Worm (Caenorhabditis elegans) whole organism, L4 larva: ENCODE results near the gene cysl-3.

ENCODE experiments used
- F26F4.8 ChIP-seq: fragments of 200-800 bp; sonication (Bioruptor generic); conservative IDR thresholded peaks from 2 replicates; pipeline ENCODE4 v1.3.6; 2022; ENCODE audit warnings: missing genetic modification characterization, missing compliant biosample characterization
- F37D6.2 ChIP-seq: sonication (generic microtip); optimal IDR thresholded peaks from 2 replicates; lab custom pipeline; 2016; ENCODE audit warnings: mild to moderate bottlenecking, missing genetic modification characterization, missing compliant biosample characterization
- Y48G9A.11 ChIP-seq: fragments of 200-800 bp; sonication (Bioruptor generic); IDR thresholded peaks from 2 replicates; pipeline ENCODE4 v1.3.6; 2022; ENCODE audit warnings: missing genetic modification reagents, missing genetic modification characterization, missing compliant biosample characterization
- Y5F2A.4 ChIP-seq: fragments of 200-800 bp; sonication (Bioruptor generic); optimal IDR thresholded peaks from 2 replicates; lab custom pipeline; 2018; ENCODE audit warnings: mild to moderate bottlenecking, missing genetic modification characterization, missing compliant biosample characterization
- ZK337.2 ChIP-seq: fragments of 200-800 bp; sonication (Bioruptor generic); IDR thresholded peaks from 2 replicates; pipeline ENCODE4 v1.3.6; 2022; ENCODE audit warnings: missing genetic modification reagents, missing genetic modification characterization, missing compliant biosample characterization
- ZK546.5 ChIP-seq, 2 experiments: sonication (generic microtip); optimal IDR thresholded peaks; 2 replicates each; lab custom pipeline; 2017; ENCODE audit warnings: missing biosample characterization in 2 of 2, missing genetic modification characterization in 2 of 2
- aha-1 ChIP-seq: fragments of 150-350 bp; peaks from one replicate; lab custom pipeline; 2014; ENCODE audit warnings: missing biosample characterization, missing genetic modification characterization
- ama-1 ChIP-seq: fragments of 150-350 bp; optimal IDR thresholded peaks from 2 replicates; lab custom pipeline; 2014; ENCODE audit warnings: inconsistent platforms, mixed read lengths
- arid-1 ChIP-seq: fragments of 200-800 bp; sonication (Bioruptor generic); conservative IDR thresholded peaks from 2 replicates; pipeline ENCODE4 v1.3.6; 2022; ENCODE audit warnings: missing genetic modification reagents, missing genetic modification characterization, missing compliant biosample characterization
- attf-4 ChIP-seq: sonication (generic microtip); optimal IDR thresholded peaks from 3 replicates; lab custom pipeline; 2017; ENCODE audit warnings: missing biosample characterization, missing genetic modification characterization
- ceh-62 ChIP-seq: sonication (generic microtip); optimal IDR thresholded peaks from 2 replicates; lab custom pipeline; 2017; ENCODE audit warnings: missing biosample characterization, missing genetic modification characterization
- daf-16 ChIP-seq, 3 experiments: sonication (generic microtip); optimal IDR thresholded peaks; 2 replicates each; lab custom pipeline; 2016 to 2017; ENCODE audit warnings: missing genetic modification characterization in 3 of 3, missing genetic modification reagents in 3 of 3, mild to moderate bottlenecking in 2 of 3, missing compliant biosample characterization in 2 of 3, missing biosample characterization in 1 of 3, moderate library complexity in 1 of 3
- dmd-6 ChIP-seq: fragments of 200-800 bp; sonication (Bioruptor generic); IDR thresholded peaks from 2 replicates; pipeline ENCODE4 v1.3.6; 2022; ENCODE audit warnings: missing genetic modification reagents, missing genetic modification characterization, missing compliant biosample characterization
- dpl-1 ChIP-seq: fragments of 150-350 bp; optimal IDR thresholded peaks from 2 replicates; lab custom pipeline; 2014; ENCODE audit warnings: missing biosample characterization, missing genetic modification reagents, missing genetic modification characterization
- duxl-1 ChIP-seq: sonication (generic microtip); optimal IDR thresholded peaks from 2 replicates; lab custom pipeline; 2016; ENCODE audit warnings: mild to moderate bottlenecking, missing genetic modification characterization, moderate library complexity, missing compliant biosample characterization; ENCODE audit not compliant: poor library complexity
- egl-43 ChIP-seq: fragments of 200-800 bp; sonication (Bioruptor generic); IDR thresholded peaks from 2 replicates; pipeline ENCODE4 v1.3.6; 2022; ENCODE audit warnings: missing genetic modification reagents, missing genetic modification characterization, missing compliant biosample characterization
- fkh-10 ChIP-seq: fragments of 150-350 bp; optimal IDR thresholded peaks from 2 replicates; lab custom pipeline; 2014; ENCODE audit warnings: missing biosample characterization, missing genetic modification reagents, missing genetic modification characterization
- fos-1 ChIP-seq: fragments of 150-350 bp; optimal IDR thresholded peaks from 2 replicates; lab custom pipeline; 2014; ENCODE audit warnings: missing biosample characterization, missing genetic modification characterization
- hif-1 ChIP-seq, 2 experiments: sonication (generic microtip); optimal IDR thresholded peaks; 2 replicates each; lab custom pipeline; 2016 to 2017; ENCODE audit warnings: missing compliant biosample characterization in 2 of 2, missing genetic modification characterization in 2 of 2, missing genetic modification reagents in 2 of 2, missing genotype in 2 of 2, mild to moderate bottlenecking in 1 of 2
- hmg-1.1 ChIP-seq: fragments of 200-800 bp; sonication (Bioruptor generic); IDR thresholded peaks from 2 replicates; pipeline ENCODE4 v1.3.6; 2022; ENCODE audit warnings: missing genetic modification reagents, missing genetic modification characterization, missing compliant biosample characterization
- lin-29 ChIP-seq: fragments of 200-800 bp; sonication (Bioruptor generic); IDR thresholded peaks from 2 replicates; pipeline ENCODE4 v1.3.6; 2022; ENCODE audit warnings: missing genetic modification reagents, missing genetic modification characterization, missing compliant biosample characterization
- lin-38 ChIP-seq: fragments of 200-800 bp; sonication (Bioruptor generic); IDR thresholded peaks from 2 replicates; pipeline ENCODE4 v1.3.6; 2022; ENCODE audit warnings: missing genetic modification reagents, missing genetic modification characterization, missing compliant biosample characterization
- lir-3 ChIP-seq: sonication (generic microtip); optimal IDR thresholded peaks from 2 replicates; lab custom pipeline; 2016; ENCODE audit warnings: mild to moderate bottlenecking, missing genetic modification characterization, missing compliant biosample characterization
- lsy-2 ChIP-seq, 2 experiments: fragments of 150-350 bp in 1 of 2; sonication (generic microtip) in 1 of 2; optimal IDR thresholded peaks; 2 replicates each; lab custom pipeline; 2014 to 2017; ENCODE audit warnings: missing biosample characterization in 2 of 2, missing genetic modification characterization in 2 of 2
- madf-9 ChIP-seq: fragments of 200-800 bp; sonication (Bioruptor generic); conservative IDR thresholded peaks from 2 replicates; pipeline ENCODE4 v1.3.6; 2022; ENCODE audit warnings: missing genetic modification reagents, missing genetic modification characterization, missing compliant biosample characterization
- mdl-1 ChIP-seq, 2 experiments: fragments of 150-350 bp in 1 of 2; sonication (generic microtip) in 1 of 2; optimal IDR thresholded peaks; 2 replicates each; lab custom pipeline; 2014 to 2017; ENCODE audit warnings: missing biosample characterization in 2 of 2, missing genetic modification characterization in 2 of 2
- mdt-29 ChIP-seq: fragments of 200-800 bp; sonication (Bioruptor generic); IDR thresholded peaks from 2 replicates; pipeline ENCODE4 v1.3.6; 2022; ENCODE audit warnings: missing genetic modification reagents, missing genetic modification characterization, missing compliant biosample characterization
- mep-1 ChIP-seq: fragments of 150-350 bp; sonication (generic microtip); optimal IDR thresholded peaks from 3 replicates; lab custom pipeline; 2014; ENCODE audit warnings: missing biosample characterization, missing genetic modification characterization
- mes-2 ChIP-seq: sonication (generic microtip); optimal IDR thresholded peaks from 2 replicates; lab custom pipeline; 2016; ENCODE audit warnings: missing genotype, mild to moderate bottlenecking, missing genetic modification characterization, missing compliant biosample characterization; ENCODE audit not compliant: poor library complexity, severe bottlenecking
- mxl-2 ChIP-seq: fragments of 200-800 bp; sonication (Bioruptor generic); conservative IDR thresholded peaks from 2 replicates; pipeline ENCODE4 v1.3.6; 2022; ENCODE audit warnings: missing genetic modification reagents, missing genetic modification characterization, missing compliant biosample characterization
- mxl-3 ChIP-seq: fragments of 200-800 bp; sonication (Bioruptor generic); optimal IDR thresholded peaks from 2 replicates; lab custom pipeline; 2018; ENCODE audit warnings: mild to moderate bottlenecking, missing genetic modification characterization, missing compliant biosample characterization
- nhr-102 ChIP-seq: sonication (generic microtip); optimal IDR thresholded peaks from 2 replicates; lab custom pipeline; 2016; ENCODE audit warnings: mild to moderate bottlenecking, missing genetic modification characterization, moderate library complexity, missing compliant biosample characterization
- nhr-6 ChIP-seq: fragments of 150-350 bp; optimal IDR thresholded peaks from 2 replicates; lab custom pipeline; 2014; ENCODE audit warnings: missing biosample characterization, missing genetic modification characterization
- nhr-76 ChIP-seq: fragments of 150-350 bp; optimal IDR thresholded peaks from 2 replicates; lab custom pipeline; 2014; ENCODE audit warnings: missing biosample characterization, missing genetic modification characterization
- pha-4 ChIP-seq, 2 experiments: fragments of 150-350 bp in 1 of 2; fragments of 200-800 bp in 1 of 2; sonication (Bioruptor generic) in 1 of 2; IDR thresholded peaks in 1 of 2; optimal IDR thresholded peaks in 1 of 2; 2 replicates each; pipeline versions ENCODE4 v1.3.6 to Lab custom; 2014 to 2022; ENCODE audit warnings: missing genetic modification characterization in 2 of 2, missing genetic modification reagents in 2 of 2, missing biosample characterization in 1 of 2, missing compliant biosample characterization in 1 of 2
- pqm-1 ChIP-seq: sonication (generic microtip); optimal IDR thresholded peaks from 2 replicates; lab custom pipeline; 2017; ENCODE audit warnings: missing biosample characterization, missing genetic modification characterization
- saeg-2 ChIP-seq: fragments of 200-800 bp; sonication (Bioruptor generic); IDR thresholded peaks from 2 replicates; pipeline ENCODE4 v1.3.6; 2022; ENCODE audit warnings: missing genetic modification reagents, missing genetic modification characterization, missing compliant biosample characterization
- sdz-12 ChIP-seq: fragments of 200-800 bp; sonication (Bioruptor generic); optimal IDR thresholded peaks from 2 replicates; lab custom pipeline; 2018; ENCODE audit warnings: mild to moderate bottlenecking, missing genetic modification characterization, missing compliant biosample characterization
- set-16 ChIP-seq: fragments of 200-800 bp; sonication (Bioruptor generic); IDR thresholded peaks from 2 replicates; pipeline ENCODE4 v1.3.6; 2022; ENCODE audit warnings: missing genetic modification reagents, missing genetic modification characterization, missing compliant biosample characterization
- skn-1 ChIP-seq: fragments of 150-350 bp; optimal IDR thresholded peaks from 2 replicates; lab custom pipeline; 2014; ENCODE audit warnings: missing biosample characterization, missing genetic modification characterization
- snpc-4 ChIP-seq: fragments of 150-350 bp; optimal IDR thresholded peaks from 2 replicates; lab custom pipeline; 2014; ENCODE audit warnings: missing biosample characterization, missing genetic modification characterization
- unc-130 ChIP-seq: sonication (generic microtip); optimal IDR thresholded peaks from 2 replicates; lab custom pipeline; 2016; ENCODE audit warnings: missing genetic modification reagents, missing genetic modification characterization, missing compliant biosample characterization
- unc-39 ChIP-seq: sonication (generic microtip); optimal IDR thresholded peaks from 2 replicates; lab custom pipeline; 2017; ENCODE audit warnings: missing biosample characterization, missing genetic modification characterization
- unc-62 ChIP-seq, 3 experiments: fragments of 150-350 bp in 1 of 3; sonication (generic microtip); optimal IDR thresholded peaks in 2 of 3; peaks in 1 of 3; 1 replicate in 1 of 3; 2 replicates in 2 of 3; lab custom pipeline; 2014 to 2017; ENCODE audit warnings: missing biosample characterization in 3 of 3, missing genetic modification characterization in 3 of 3, missing genetic modification reagents in 3 of 3, missing genotype in 1 of 3

Gene cysl-3

ce11 chrV:3743172-3743626 is 32.7 kb downstream of the cysl-3 start, which contains the start of gene mtm-9 (continued):
- TF ChIP-seq sdz-12 (no peak), lin-38 (GFP tag; lab: Robert Waterston, UW) (no peak), nhr-102 (tag; lab: Kevin White, UChicago) (no peak), skn-1 (tag; lab: Kevin White, UChicago) (no peak), mes-2 (tag; lab: Kevin White, UChicago) (peak; percentile 41), F37D6.2 (no peak), saeg-2 (no peak), mxl-3 (GFP tag; lab: Kevin White, UChicago) (no peak), ZK337.2 (GFP tag; lab: Robert Waterston, UW) (no peak), nhr-6 (tag; lab: Kevin White, UChicago) (no peak), dpl-1 (GFP tag; lab: Kevin White, UChicago) (peak; percentile 93), duxl-1 (no peak), set-16 (no peak), ceh-62 (tag; lab: Kevin White, UChicago) (no peak), pqm-1 (tag; lab: Kevin White, UChicago) (no peak), daf-16 (GFP tag; optimal IDR thresholded peaks at IDR 0.05; lab: Kevin White, UChicago) (no peak), daf-16 (tag; optimal IDR thresholded peaks at IDR 0.05; lab: Kevin White, UChicago) (peak; percentile 55), unc-62 (GFP tag; optimal IDR thresholded peaks at IDR 0.05 in 1 of 2; lab: Kevin White, UChicago) (peak in 1 of 2 experiments; percentile 27), unc-62 (tag; optimal IDR thresholded peaks at IDR 0.05; lab: Kevin White, UChicago) (no peak), snpc-4 (no peak), mep-1 (tag; lab: Kevin White, UChicago) (no peak), aha-1 (tag; lab: Kevin White, UChicago) (peak; percentile 56), F26F4.8 (no peak), dmd-6 (no peak), Y5F2A.4 (GFP tag; lab: Kevin White, UChicago) (no peak), lsy-2 (tag; optimal IDR thresholded peaks at IDR 0.05; lab: Kevin White, UChicago) (peak in 1 of 2 experiments; percentile 60), hif-1 (tag; optimal IDR thresholded peaks at IDR 0.05; lab: Kevin White, UChicago) (peak in 1 of 2 experiments; percentile 7), unc-39 (tag; lab: Kevin White, UChicago) (no peak), lir-3 (tag; lab: Kevin White, UChicago) (no peak)

DNA sequence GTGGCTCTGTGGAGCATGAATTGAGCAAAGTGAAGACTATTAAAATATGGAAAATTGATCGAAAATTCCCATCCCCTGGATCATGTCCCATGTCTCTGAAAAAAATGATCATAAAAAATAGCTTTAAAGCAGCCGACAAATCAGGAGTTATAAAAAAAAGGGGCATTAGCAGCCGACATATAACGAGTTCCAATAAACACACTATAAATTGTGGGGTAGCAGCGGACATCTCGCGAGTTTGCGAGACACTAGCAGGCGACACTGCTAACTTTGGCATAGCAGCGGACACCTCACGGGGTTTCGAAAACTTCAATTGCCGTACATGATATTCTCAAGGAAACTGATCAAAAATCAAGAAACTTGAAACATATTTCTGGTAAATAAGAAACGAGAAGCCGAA is 36.6 kb downstream of the cysl-3 start, which contains the start of gene hpo-36:
Gene hpo-36 (minus strand): TSS at position 101 of the 400 bp plus-strand sequence.
- TF ChIP-seq ama-1 (lab: Kevin White, UChicago) (no peak), aha-1 (tag; lab: Kevin White, UChicago) (peak; percentile 51)

DNA sequence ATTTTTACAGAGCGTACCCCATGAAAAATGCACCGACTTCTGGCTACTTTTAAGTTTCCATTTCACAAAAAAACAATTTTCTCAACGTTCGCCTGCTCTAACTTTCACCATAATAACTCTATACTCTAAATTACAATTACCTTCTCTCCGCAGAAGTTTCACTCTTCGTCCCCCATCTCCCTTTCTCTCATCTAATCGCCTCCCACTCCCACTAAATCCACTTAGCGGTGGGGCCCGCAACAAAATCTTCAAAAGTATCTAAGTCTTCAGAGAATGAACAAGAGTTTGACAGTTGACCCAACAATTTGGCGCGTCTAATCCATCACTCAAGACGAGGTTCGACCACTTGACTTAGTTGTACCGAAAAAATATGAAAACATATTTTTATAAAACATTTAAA is 37.5 kb downstream of the cysl-3 start:
- TF ChIP-seq Y5F2A.4 (GFP tag; lab: Kevin White, UChicago): no peak
- no peak for TF ChIP-seq arid-1 (GFP tag; lab: Robert Waterston, UW)
- no peak for TF ChIP-seq madf-9 (GFP tag; lab: Robert Waterston, UW)
- TF ChIP-seq pha-4 (GFP tag; IDR thresholded peaks at IDR 0.05; lab: Robert Waterston, UW): no peak
- TF ChIP-seq pha-4 (tag; optimal IDR thresholded peaks at IDR 0.05; lab: Kevin White, UChicago): no peak
- TF ChIP-seq mdt-29 (GFP tag; lab: Robert Waterston, UW): no peak
- TF ChIP-seq, all 104 proteins: peak for 0

ce11 chrV:3724772-3725171 is 51.2 kb downstream of the cysl-3 start, which contains the start of gene str-30:
str-30 (plus strand) TSS chrV:3725072.
- TF ChIP-seq mxl-3 (GFP tag; lab: Kevin White, UChicago): no peak
- no peak for TF ChIP-seq attf-4 (tag; lab: Kevin White, UChicago)
- no peak for TF ChIP-seq mep-1 (tag; lab: Kevin White, UChicago)
- no peak for TF ChIP-seq mdl-1 (tag; optimal IDR thresholded peaks at IDR 0.05; lab: Kevin White, UChicago)
- no peak for TF ChIP-seq fos-1
- TF ChIP-seq ZK546.5 (tag; optimal IDR thresholded peaks at IDR 0.05; lab: Kevin White, UChicago): no peak
- no peak for TF ChIP-seq lin-29
- no peak for TF ChIP-seq unc-130 (GFP tag; lab: Kevin White, UChicago)
- no peak for TF ChIP-seq F37D6.2
- TF ChIP-seq fkh-10 (GFP tag; lab: Kevin White, UChicago): no peak
- TF ChIP-seq mxl-2 (GFP tag; lab: Robert Waterston, UW): no peak
- no peak for TF ChIP-seq egl-43 (GFP tag; lab: Robert Waterston, UW)
- TF ChIP-seq nhr-76 (tag; lab: Kevin White, UChicago): no peak
- no peak for TF ChIP-seq hmg-1.1 (GFP tag; lab: Robert Waterston, UW)
- TF ChIP-seq Y48G9A.11 (GFP tag; lab: Robert Waterston, UW): no peak
- TF ChIP-seq ama-1 (lab: Kevin White, UChicago): no peak
